Worm (Caenorhabditis elegans) whole organism, L4 larva: ENCODE measurements around the gene F54E2.9.

Source experiments
- F26F4.8 ChIP-seq: fragments of 200-800 bp; sonication (Bioruptor generic); conservative IDR thresholded peaks from 2 replicates; pipeline ENCODE4 v1.3.6; 2022; ENCODE audit warnings: missing genetic modification characterization, missing compliant biosample characterization
- F37D6.2 ChIP-seq: sonication (generic microtip); optimal IDR thresholded peaks from 2 replicates; lab custom pipeline; 2016; ENCODE audit warnings: mild to moderate bottlenecking, missing genetic modification characterization, missing compliant biosample characterization
- R02D3.7 ChIP-seq: fragments of 150-350 bp; sonication (generic microtip); optimal IDR thresholded peaks from 3 replicates; lab custom pipeline; 2014; ENCODE audit warnings: missing biosample characterization, missing genetic modification characterization
- Y48G9A.11 ChIP-seq: fragments of 200-800 bp; sonication (Bioruptor generic); IDR thresholded peaks from 2 replicates; pipeline ENCODE4 v1.3.6; 2022; ENCODE audit warnings: missing genetic modification reagents, missing genetic modification characterization, missing compliant biosample characterization
- aha-1 ChIP-seq: fragments of 150-350 bp; peaks from one replicate; lab custom pipeline; 2014; ENCODE audit warnings: missing biosample characterization, missing genetic modification characterization
- ceh-82 ChIP-seq: sonication (generic microtip); optimal IDR thresholded peaks from 2 replicates; lab custom pipeline; 2017; ENCODE audit warnings: missing biosample characterization, missing genetic modification characterization
- ctbp-1 ChIP-seq: fragments of 200-800 bp; sonication (Bioruptor generic); IDR thresholded peaks from 2 replicates; pipeline ENCODE4 v1.3.6; 2022; ENCODE audit warnings: missing genetic modification reagents, missing genetic modification characterization, missing compliant biosample characterization
- daf-16 ChIP-seq, 3 experiments: sonication (generic microtip); optimal IDR thresholded peaks; 2 replicates each; lab custom pipeline; 2016 to 2017; ENCODE audit warnings: missing genetic modification characterization in 3 of 3, missing genetic modification reagents in 3 of 3, mild to moderate bottlenecking in 2 of 3, missing compliant biosample characterization in 2 of 3, missing biosample characterization in 1 of 3, moderate library complexity in 1 of 3
- daf-8 ChIP-seq: fragments of 200-800 bp; sonication (Bioruptor generic); IDR thresholded peaks from 2 replicates; pipeline ENCODE4 v1.3.6; 2022; ENCODE audit warnings: missing genetic modification characterization, missing compliant biosample characterization
- dmd-6 ChIP-seq: fragments of 200-800 bp; sonication (Bioruptor generic); IDR thresholded peaks from 2 replicates; pipeline ENCODE4 v1.3.6; 2022; ENCODE audit warnings: missing genetic modification reagents, missing genetic modification characterization, missing compliant biosample characterization
- egl-43 ChIP-seq: fragments of 200-800 bp; sonication (Bioruptor generic); IDR thresholded peaks from 2 replicates; pipeline ENCODE4 v1.3.6; 2022; ENCODE audit warnings: missing genetic modification reagents, missing genetic modification characterization, missing compliant biosample characterization
- hlh-30 ChIP-seq: sonication (generic microtip); optimal IDR thresholded peaks from 2 replicates; lab custom pipeline; 2017; ENCODE audit warnings: antibody characterized with exemption, mild to moderate bottlenecking, missing genetic modification characterization, missing compliant biosample characterization; ENCODE audit not compliant: insufficient read depth
- jun-1 ChIP-seq: fragments of 150-350 bp; optimal IDR thresholded peaks from 2 replicates; lab custom pipeline; 2014; ENCODE audit warnings: missing biosample characterization, missing genetic modification reagents, missing genetic modification characterization
- lir-3 ChIP-seq: sonication (generic microtip); optimal IDR thresholded peaks from 2 replicates; lab custom pipeline; 2016; ENCODE audit warnings: mild to moderate bottlenecking, missing genetic modification characterization, missing compliant biosample characterization
- lsy-2 ChIP-seq, 2 experiments: fragments of 150-350 bp in 1 of 2; sonication (generic microtip) in 1 of 2; optimal IDR thresholded peaks; 2 replicates each; lab custom pipeline; 2014 to 2017; ENCODE audit warnings: missing biosample characterization in 2 of 2, missing genetic modification characterization in 2 of 2
- mep-1 ChIP-seq: fragments of 150-350 bp; sonication (generic microtip); optimal IDR thresholded peaks from 3 replicates; lab custom pipeline; 2014; ENCODE audit warnings: missing biosample characterization, missing genetic modification characterization
- mxl-3 ChIP-seq: fragments of 200-800 bp; sonication (Bioruptor generic); optimal IDR thresholded peaks from 2 replicates; lab custom pipeline; 2018; ENCODE audit warnings: mild to moderate bottlenecking, missing genetic modification characterization, missing compliant biosample characterization
- nhr-11 ChIP-seq: fragments of 150-350 bp; optimal IDR thresholded peaks from 2 replicates; lab custom pipeline; 2014; ENCODE audit warnings: missing biosample characterization, missing genetic modification characterization
- nhr-41 ChIP-seq: fragments of 200-800 bp; sonication (Bioruptor generic); IDR thresholded peaks from 2 replicates; pipeline ENCODE4 v1.3.6; 2022; ENCODE audit warnings: missing genetic modification reagents, missing genetic modification characterization, missing compliant biosample characterization
- set-16 ChIP-seq: fragments of 200-800 bp; sonication (Bioruptor generic); IDR thresholded peaks from 2 replicates; pipeline ENCODE4 v1.3.6; 2022; ENCODE audit warnings: missing genetic modification reagents, missing genetic modification characterization, missing compliant biosample characterization
- snpc-1.2 ChIP-seq: fragments of 200-800 bp; sonication (Bioruptor generic); IDR thresholded peaks from 2 replicates; pipeline ENCODE4 v1.3.6; 2022; ENCODE audit warnings: missing genetic modification reagents, missing genetic modification characterization, missing compliant biosample characterization
- spr-1 ChIP-seq: sonication (generic microtip); optimal IDR thresholded peaks from 2 replicates; lab custom pipeline; 2016; ENCODE audit warnings: mild to moderate bottlenecking, missing genetic modification characterization, missing compliant biosample characterization
- tra-1 ChIP-seq: fragments of 200-800 bp; sonication (Bioruptor generic); IDR thresholded peaks from 2 replicates; pipeline ENCODE4 v1.3.6; 2022; ENCODE audit warnings: missing genetic modification reagents, missing genetic modification characterization, missing compliant biosample characterization
- unc-130 ChIP-seq: sonication (generic microtip); optimal IDR thresholded peaks from 2 replicates; lab custom pipeline; 2016; ENCODE audit warnings: missing genetic modification reagents, missing genetic modification characterization, missing compliant biosample characterization
- vab-7 ChIP-seq: fragments of 200-800 bp; sonication (Bioruptor generic); IDR thresholded peaks from 2 replicates; pipeline ENCODE4 v1.3.6; 2022; ENCODE audit warnings: missing genetic modification reagents, missing genetic modification characterization, missing compliant biosample characterization
- zag-1 ChIP-seq: fragments of 150-350 bp; optimal IDR thresholded peaks from 2 replicates; lab custom pipeline; 2014; ENCODE audit warnings: missing biosample characterization, missing genetic modification characterization

The F54E2.9 gene

DNA sequence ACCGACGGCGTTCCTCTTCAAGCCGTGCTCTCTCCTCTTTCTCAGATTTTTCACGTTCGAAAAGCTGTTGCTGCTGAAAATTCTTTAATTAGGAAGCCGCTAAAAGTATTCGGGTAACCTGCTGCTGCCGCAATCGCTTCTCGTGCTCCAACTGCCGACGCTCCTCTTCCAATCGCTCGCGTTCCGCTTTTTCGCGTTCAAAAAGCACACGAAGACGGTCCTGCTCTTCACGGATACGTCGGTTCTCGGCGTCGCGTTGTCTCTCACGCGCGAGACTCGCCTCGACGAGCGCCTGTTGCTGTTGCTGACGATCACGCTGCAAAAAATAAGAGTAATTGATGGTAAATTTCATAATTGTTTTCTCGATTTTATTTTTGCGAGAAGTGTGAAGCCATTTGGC lies 13.1 kb downstream of the F54E2.9 start:
- TF ChIP-seq aha-1 (tag; lab: Kevin White, UChicago): peak; percentile 47
- TF ChIP-seq set-16 (GFP tag; lab: Robert Waterston, UW): peak; percentile 67
- peak in 1 of 2 experiments; percentile 17 for TF ChIP-seq daf-16 (GFP tag; optimal IDR thresholded peaks at IDR 0.05; lab: Kevin White, UChicago)
- no peak for TF ChIP-seq daf-16 (tag; optimal IDR thresholded peaks at IDR 0.05; lab: Kevin White, UChicago)
- no peak for TF ChIP-seq dmd-6
- no peak for TF ChIP-seq F26F4.8
- TF ChIP-seq, all 104 proteins: peak for 3

DNA sequence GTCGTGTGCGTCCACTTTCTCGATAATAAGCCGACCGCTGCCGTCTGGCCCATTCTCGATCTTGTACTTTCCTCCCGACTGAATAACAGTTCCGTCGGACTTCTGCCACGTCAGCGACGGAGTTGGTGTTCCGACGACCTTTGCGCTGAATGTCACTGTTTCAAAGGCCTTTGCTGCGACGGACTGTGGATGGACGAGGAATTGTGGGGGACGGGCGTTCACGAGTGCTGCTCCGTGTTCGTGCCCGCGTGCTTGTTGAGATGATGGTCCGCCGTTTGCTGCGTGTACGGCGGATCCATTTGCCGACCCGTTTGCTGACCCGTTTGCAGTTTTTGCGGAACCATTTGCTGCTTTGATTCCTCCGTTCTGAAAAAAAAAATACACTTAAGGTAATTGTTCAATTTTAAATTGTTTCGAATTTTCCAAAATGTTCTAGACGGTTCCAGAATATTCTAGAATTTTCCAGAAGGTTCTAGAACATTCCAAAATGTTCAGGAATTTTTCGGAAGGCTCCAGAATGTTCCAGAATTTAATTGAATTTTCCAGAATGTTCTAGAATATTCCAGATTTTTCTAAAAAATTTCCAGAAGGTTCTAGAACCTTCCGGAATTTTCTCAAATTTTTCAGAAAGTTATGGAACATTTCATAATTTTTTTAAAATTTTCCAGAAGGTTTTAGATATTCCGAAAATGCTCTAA lies 14.5 kb downstream of the F54E2.9 start:
- TF ChIP-seq unc-130 (no peak), set-16 (GFP tag; lab: Robert Waterston, UW) (peak; percentile 53; the same call in 1 of the 2 replicates)

DNA sequence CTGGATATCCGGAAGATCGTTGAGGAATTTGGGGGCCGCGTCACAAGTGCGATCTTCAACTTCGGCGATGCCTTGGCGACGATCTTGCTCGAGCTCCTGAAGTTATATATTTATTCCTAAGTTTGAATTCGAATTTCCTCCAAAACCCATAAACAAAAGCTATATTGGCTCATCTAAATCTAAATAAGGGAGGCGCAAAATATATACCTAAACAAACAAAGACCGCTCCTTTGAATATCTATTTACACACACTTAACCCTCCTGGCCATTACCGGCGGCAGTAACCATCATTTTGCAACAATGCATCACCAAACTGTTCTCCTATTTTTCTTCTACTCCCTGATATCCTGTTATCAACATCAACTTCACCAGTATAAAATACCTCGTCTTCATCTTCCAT lies 17.8 kb downstream of the F54E2.9 start, which contains the start of gene F54E2.2:
TSS of gene F54E2.2 (plus strand) at position 301 of the 400 bp plus-strand sequence.
- TF ChIP-seq aha-1 (tag; lab: Kevin White, UChicago) (no peak), R02D3.7 (tag; lab: Kevin White, UChicago) (no peak)
- TF ChIP-seq, all 104 proteins: peak for 0

DNA sequence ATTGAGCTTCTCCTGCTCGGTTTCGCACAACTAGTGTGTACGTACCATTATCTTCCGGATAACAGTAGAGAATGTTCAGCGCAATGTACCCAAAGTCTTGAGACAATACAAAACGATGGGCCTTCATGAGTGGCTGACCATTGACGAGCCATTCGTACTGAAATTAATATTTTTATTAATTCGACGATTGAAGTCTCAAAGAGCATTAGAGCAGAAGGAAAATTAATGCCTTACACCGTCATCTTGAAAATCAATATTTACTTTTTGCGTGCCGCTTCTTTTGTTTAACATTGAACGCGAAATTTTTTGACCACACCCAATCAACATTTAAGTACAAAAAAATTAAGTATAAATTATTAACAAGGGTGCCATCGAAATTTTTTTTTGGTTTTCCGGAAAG lies 20.8 kb downstream of the F54E2.9 start:
- TF ChIP-seq aha-1 (tag; lab: Kevin White, UChicago) (peak; percentile 66), nhr-41 (GFP tag; lab: Robert Waterston, UW) (no peak), nhr-11 (tag; lab: Kevin White, UChicago) (no peak), lsy-2 (tag; optimal IDR thresholded peaks at IDR 0.05; lab: Kevin White, UChicago) (no peak), Y48G9A.11 (GFP tag; lab: Robert Waterston, UW) (no peak)

DNA sequence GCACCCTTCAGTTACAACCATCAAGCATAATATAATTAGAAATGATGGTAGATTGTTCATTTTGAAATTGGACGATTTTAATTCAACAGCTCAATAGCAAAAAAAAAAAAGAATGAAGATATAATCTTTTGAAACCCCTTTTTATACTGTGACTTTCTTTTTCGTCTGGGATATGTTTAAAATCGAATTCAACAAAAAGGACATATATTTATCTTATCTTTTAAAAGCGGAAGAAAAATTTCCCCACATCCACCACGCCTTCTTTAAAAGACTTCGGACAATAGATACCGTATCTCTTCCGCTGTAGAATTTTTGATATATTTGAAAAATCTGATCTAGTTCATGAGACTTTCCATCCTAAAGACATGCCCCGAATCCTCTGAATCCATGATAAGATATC lies 33.0 kb downstream of the F54E2.9 start, which contains the start of gene R05D8.11:
TSS of gene R05D8.11 (minus strand) at position 101 of the 400 bp plus-strand sequence.
- TF ChIP-seq zag-1 (tag; lab: Kevin White, UChicago): no peak
- TF ChIP-seq mep-1 (tag; lab: Kevin White, UChicago): no peak
- no peak for TF ChIP-seq lir-3 (tag; lab: Kevin White, UChicago)
- TF ChIP-seq snpc-1.2: no peak
- TF ChIP-seq F37D6.2 (tag; lab: Kevin White, UChicago): no peak
- no peak for TF ChIP-seq daf-8 (GFP tag; lab: Robert Waterston, UW)
- no peak for TF ChIP-seq spr-1
- TF ChIP-seq jun-1 (tag; lab: Kevin White, UChicago): no peak
- TF ChIP-seq hlh-30 (tag; lab: Kevin White, UChicago): no peak
- no peak for TF ChIP-seq vab-7
- TF ChIP-seq mxl-3: no peak
- TF ChIP-seq ctbp-1 (GFP tag; lab: Robert Waterston, UW): no peak
- no peak for TF ChIP-seq ceh-82 (tag; lab: Kevin White, UChicago)
- TF ChIP-seq tra-1 (GFP tag; lab: Robert Waterston, UW): no peak
- TF ChIP-seq, all 104 proteins: peak for 0

DNA sequence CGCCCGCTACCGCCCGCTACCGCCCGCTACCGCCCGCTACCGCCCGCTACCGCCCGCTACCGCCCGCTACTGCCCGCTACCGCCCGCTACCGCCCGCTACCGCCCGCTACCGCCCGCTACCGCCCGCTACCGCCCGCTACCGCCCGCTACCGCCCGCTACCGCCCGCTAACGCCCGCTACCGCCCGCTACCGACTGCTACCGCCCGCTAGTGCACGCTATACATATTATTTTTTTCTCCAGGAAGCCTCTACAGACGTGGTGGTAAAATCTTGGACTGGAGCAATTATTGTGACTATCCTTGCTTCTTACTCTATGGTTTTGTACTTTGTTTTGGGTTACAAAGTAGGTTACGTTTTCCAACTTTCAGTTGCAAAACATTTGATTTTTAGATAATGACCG lies 35.3 kb downstream of the F54E2.9 start:
- peak; percentile 80 for TF ChIP-seq set-16 (GFP tag; lab: Robert Waterston, UW)

DNA sequence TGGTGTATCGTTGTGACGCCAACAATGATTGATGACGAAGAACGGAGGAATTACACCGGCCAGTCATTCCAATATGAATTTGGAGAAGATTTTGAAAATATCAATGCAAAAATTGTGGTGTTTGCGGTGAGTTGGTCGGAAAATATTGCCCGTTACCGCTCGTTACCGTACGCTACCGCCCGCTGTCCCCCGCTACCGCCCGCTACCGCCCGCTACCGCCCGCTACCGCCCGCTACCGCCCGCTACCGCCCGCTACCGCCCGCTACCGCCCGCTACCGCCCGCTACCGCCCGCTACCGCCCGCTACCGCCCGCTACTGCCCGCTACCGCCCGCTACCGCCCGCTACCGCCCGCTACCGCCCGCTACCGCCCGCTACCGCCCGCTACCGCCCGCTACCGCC lies 36.4 kb downstream of the F54E2.9 start:
- TF ChIP-seq set-16 (GFP tag; lab: Robert Waterston, UW) (peak; percentile 60), egl-43 (GFP tag; lab: Robert Waterston, UW) (0 out of 2 replicates have a peak, but pooled peaks have one; percentile 12)
